Worm (Caenorhabditis elegans) whole organism, young adult: Measurements from ENCODE around the gene ztf-20.

ENCODE experiments used
- aptf-3 ChIP-seq: fragments of 200-800 bp; sonication (Bioruptor generic); IDR thresholded peaks from 2 replicates; pipeline ENCODE4 v1.3.6; 2022; ENCODE audit warnings: missing genetic modification characterization, missing compliant biosample characterization
- die-1 ChIP-seq: sonication (generic microtip); optimal IDR thresholded peaks from 2 replicates; lab custom pipeline; 2016; ENCODE audit warnings: missing genotype, mild to moderate bottlenecking, missing genetic modification characterization, missing compliant biosample characterization
- nfya-1 ChIP-seq: sonication (generic microtip); optimal IDR thresholded peaks from 2 replicates; lab custom pipeline; 2017; ENCODE audit warnings: antibody characterized with exemption, missing compliant biosample characterization, missing genetic modification characterization, borderline replicate concordance; ENCODE audit not compliant: insufficient read depth
- snpc-3.4 ChIP-seq: sonication (generic microtip); optimal IDR thresholded peaks from 2 replicates; lab custom pipeline; 2017; ENCODE audit warnings: missing genetic modification characterization, mild to moderate bottlenecking, missing compliant biosample characterization, antibody characterized with exemption, moderate library complexity, missing genotype, missing genetic modification reagents

- TF ChIP-seq die-1 (tag; lab: Kevin White, UChicago): no peak
- TF ChIP-seq nfya-1 (tag; lab: Kevin White, UChicago): no peak
- no peak for TF ChIP-seq aptf-3 (GFP tag; lab: Robert Waterston, UW)
- TF ChIP-seq snpc-3.4 (tag; lab: Kevin White, UChicago): no peak
These were observed 29.2 kb downstream of the ztf-20 start for ce11 chrV:18930748-18931147.
